Fruit fly (Drosophila melanogaster) S2 (cell line): Measurements from ENCODE around the gene Desat1.

ENCODE experiments used
- CG8478 ChIP-seq: fragments of >200 bp; optimal IDR thresholded peaks from 2 replicates; lab custom pipeline; 2018
- CTCF ChIP-seq, 2 experiments: fragments of >200 bp; optimal IDR thresholded peaks; 2 replicates each; lab custom pipeline; 2018

DNA sequence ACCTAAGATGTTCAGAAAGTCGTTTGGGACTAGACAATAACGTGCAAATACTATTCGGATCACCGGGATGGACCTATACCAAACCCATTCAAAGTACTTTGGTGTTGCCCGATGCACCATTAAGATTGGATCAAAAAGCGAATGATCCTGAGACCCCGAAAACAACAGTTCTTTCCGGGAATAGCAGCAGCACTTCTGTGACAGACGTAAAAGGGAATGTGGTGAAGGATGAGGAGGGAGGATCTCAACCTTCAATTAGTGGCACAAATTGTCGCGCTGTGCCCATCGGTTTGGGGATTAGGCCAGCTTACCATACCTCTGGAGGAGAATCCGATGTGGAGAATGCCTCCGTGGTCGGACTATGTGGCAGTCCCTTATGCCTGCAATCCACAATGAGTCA, 8.9 kb downstream of the Desat1 start:
- TF ChIP-seq CTCF (optimal IDR thresholded peaks at IDR 0.05; lab: Kevin White, UChicago), result no peak
- no peak for TF ChIP-seq CG8478
